Worm (Caenorhabditis elegans): ENCODE data around the gene F25H9.2.
A peak's percentile ranks its signal among the peaks of the same experiment; 100 is the strongest.

F25H9.2 gene

ce11 chrV:13445229-13445949, 12.5 kb upstream of the F25H9.2 start, which contains the start of gene Y2H9A.4:
TSS of gene Y2H9A.4 (plus strand) at chrV:13445899.
- TF ChIP-seq ceh-82 (tag; optimal IDR thresholded peaks at IDR 0.05) (no peak), ztf-4 (tag; optimal IDR thresholded peaks at IDR 0.05) (no peak), pqm-1 (tag; optimal IDR thresholded peaks at IDR 0.05) (no peak), zag-1 (tag; optimal IDR thresholded peaks at IDR 0.05) (no peak), fkh-10 (GFP tag; optimal IDR thresholded peaks at IDR 0.05) (no peak), nhr-11 (tag; optimal IDR thresholded peaks at IDR 0.05) (no peak), ceh-9 (tag; optimal IDR thresholded peaks at IDR 0.05) (no peak), jun-1 (tag; optimal IDR thresholded peaks at IDR 0.05) (peak; percentile 67), unc-62 (GFP tag; optimal IDR thresholded peaks at IDR 0.05) (no peak), fkh-2 (tag; optimal IDR thresholded peaks at IDR 0.05) (no peak), lin-15B (tag; optimal IDR thresholded peaks at IDR 0.05) (no peak), ceh-28 (tag; optimal IDR thresholded peaks at IDR 0.05) (no peak), elt-1 (tag; optimal IDR thresholded peaks at IDR 0.05) (peak; percentile 72), unc-39 (tag; optimal IDR thresholded peaks at IDR 0.05) (no peak), hmg-11 (tag; optimal IDR thresholded peaks at IDR 0.05) (no peak), lsy-12 (tag; optimal IDR thresholded peaks at IDR 0.05) (no peak), nhr-77 (tag; optimal IDR thresholded peaks at IDR 0.05) (no peak), elt-2 (tag; optimal IDR thresholded peaks at IDR 0.05) (peak; percentile 54), nhr-12 (tag; optimal IDR thresholded peaks at IDR 0.05) (no peak), ztf-11 (tag; optimal IDR thresholded peaks at IDR 0.05) (no peak), nhr-25 (tag; optimal IDR thresholded peaks at IDR 0.05) (peak; percentile 72), snpc-4 (tag; optimal IDR thresholded peaks at IDR 0.05) (no peak), pha-4 (tag; optimal IDR thresholded peaks at IDR 0.05) (peak; percentile 22), eor-1 (tag; optimal IDR thresholded peaks at IDR 0.05) (no peak), nhr-28 (tag; optimal IDR thresholded peaks at IDR 0.05) (no peak), nhr-23 (tag; optimal IDR thresholded peaks at IDR 0.05) (no peak), nfya-1 (tag; optimal IDR thresholded peaks at IDR 0.05; ENCODE audit: insufficient read depth) (peak; percentile 3)

- TF ChIP-seq nhr-76 (tag; optimal IDR thresholded peaks at IDR 0.05) = no peak
Observed at ce11 chrV:13453334-13453733, 4.5 kb upstream of the F25H9.2 start, which contains the start of gene lurp-2. TSS of gene lurp-2 (plus strand) at chrV:13453634.

ce11 chrV:13455448-13455847, 2.4 kb upstream of the F25H9.2 start, which contains the start of gene lurp-3:
TSS of gene lurp-3 (plus strand) at chrV:13455748.
- no peak for TF ChIP-seq eor-1 (tag; optimal IDR thresholded peaks at IDR 0.05)
- TF ChIP-seq unc-39 (tag; optimal IDR thresholded peaks at IDR 0.05) = no peak
- no peak for TF ChIP-seq unc-62 (GFP tag; optimal IDR thresholded peaks at IDR 0.05)
- TF ChIP-seq jun-1 (tag; optimal IDR thresholded peaks at IDR 0.05) = no peak
- TF ChIP-seq snpc-4 (tag; optimal IDR thresholded peaks at IDR 0.05) = no peak

- TF ChIP-seq nhr-67 (tag; optimal IDR thresholded peaks at IDR 0.05) (no peak), eor-1 (tag; optimal IDR thresholded peaks at IDR 0.05) (no peak), skn-1 (tag; optimal IDR thresholded peaks at IDR 0.05) (no peak), elt-2 (tag; optimal IDR thresholded peaks at IDR 0.05) (peak; percentile 1), lin-15B (tag; optimal IDR thresholded peaks at IDR 0.05) (peak; percentile 12), egl-27 (tag; optimal IDR thresholded peaks at IDR 0.05) (no peak), hmg-11 (tag; optimal IDR thresholded peaks at IDR 0.05) (no peak), ceh-28 (tag; optimal IDR thresholded peaks at IDR 0.05) (no peak), mdl-1 (tag; optimal IDR thresholded peaks at IDR 0.05) (no peak), ama-1 (optimal IDR thresholded peaks at IDR 0.05) (no peak), R02D3.7 (tag; optimal IDR thresholded peaks at IDR 0.05) (no peak), unc-62 (GFP tag; optimal IDR thresholded peaks at IDR 0.05) (no peak), elt-1 (tag; optimal IDR thresholded peaks at IDR 0.05) (no peak), egl-5 (tag; optimal IDR thresholded peaks at IDR 0.05) (no peak), pqm-1 (tag; optimal IDR thresholded peaks at IDR 0.05) (no peak), pha-4 (tag; optimal IDR thresholded peaks at IDR 0.05) (peak; percentile 27)
Observed at ce11 chrV:13459323-13459722, 1.4 kb downstream of the F25H9.2 start, which contains the start of gene bath-39. TSS of gene bath-39 (plus strand) at chrV:13459459.

ce11 chrV:13462974-13463373, 5.1 kb downstream of the F25H9.2 start, which contains the start of gene frm-10:
TSS of gene frm-10 (plus strand) at chrV:13463207.
- TF ChIP-seq nhr-11 (tag; optimal IDR thresholded peaks at IDR 0.05) (peak; percentile 31), ama-1 (optimal IDR thresholded peaks at IDR 0.05) (no peak), hmg-11 (tag; optimal IDR thresholded peaks at IDR 0.05) (peak; percentile 90), unc-62 (GFP tag; optimal IDR thresholded peaks at IDR 0.05) (no peak), nhr-25 (tag; optimal IDR thresholded peaks at IDR 0.05) (peak; percentile 36), R02D3.7 (tag; optimal IDR thresholded peaks at IDR 0.05) (no peak), skn-1 (tag; optimal IDR thresholded peaks at IDR 0.05) (peak; percentile 28), sea-2 (GFP tag; optimal IDR thresholded peaks at IDR 0.05) (no peak), lin-15B (tag; optimal IDR thresholded peaks at IDR 0.05) (peak; percentile 53), pqm-1 (tag; optimal IDR thresholded peaks at IDR 0.05) (peak; percentile 100), lsy-12 (tag; optimal IDR thresholded peaks at IDR 0.05) (peak; percentile 9), nhr-43 (tag; optimal IDR thresholded peaks at IDR 0.05; ENCODE audit: poor library complexity, severe bottlenecking) (peak; percentile 12), pha-4 (tag; optimal IDR thresholded peaks at IDR 0.05) (peak; percentile 87), snpc-4 (tag; optimal IDR thresholded peaks at IDR 0.05) (peak; percentile 51), nhr-76 (tag; optimal IDR thresholded peaks at IDR 0.05) (no peak), lin-39 (tag; optimal IDR thresholded peaks at IDR 0.05) (peak; percentile 45), zag-1 (tag; optimal IDR thresholded peaks at IDR 0.05) (no peak), nfya-1 (tag; optimal IDR thresholded peaks at IDR 0.05; ENCODE audit: insufficient read depth) (peak; percentile 67), nhr-23 (tag; optimal IDR thresholded peaks at IDR 0.05) (peak; percentile 53), ceh-28 (tag; optimal IDR thresholded peaks at IDR 0.05) (peak; percentile 68), jun-1 (tag; optimal IDR thresholded peaks at IDR 0.05) (peak; percentile 28), daf-12 (tag; optimal IDR thresholded peaks at IDR 0.05) (no peak), elt-2 (tag; optimal IDR thresholded peaks at IDR 0.05) (peak; percentile 89)

Measured in whole organism, L3 larva.